Fruit fly (Drosophila melanogaster) whole organism, prepupa: ENCODE results near the gene uif.

Experiments used
- Blimp-1 ChIP-seq: fragments of 200-800 bp; sonication (Bioruptor generic); optimal IDR thresholded peaks from 3 replicates; lab custom pipeline; 2017; ENCODE audit warnings: missing biosample characterization, missing genetic modification characterization, mild to moderate bottlenecking, moderate library complexity, missing genetic modification reagents
- CG10669 ChIP-seq: fragments of 200-800 bp; sonication (Bioruptor generic); optimal IDR thresholded peaks from 3 replicates; lab custom pipeline; 2018; ENCODE audit warnings: missing biosample characterization, mild to moderate bottlenecking, missing genetic modification characterization, moderate library complexity
- CG11902 ChIP-seq: fragments of 200-800 bp; sonication (Bioruptor generic); optimal IDR thresholded peaks from 3 replicates; lab custom pipeline; 2016; ENCODE audit warnings: missing biosample characterization, missing genetic modification characterization
- CG1621 ChIP-seq: fragments of 200-800 bp; sonication (Bioruptor generic); optimal IDR thresholded peaks from 3 replicates; lab custom pipeline; 2018; ENCODE audit warnings: missing biosample characterization, mild to moderate bottlenecking, missing genetic modification characterization
- CG31627 ChIP-seq: fragments of 200-800 bp; sonication (Bioruptor generic); optimal IDR thresholded peaks from 3 replicates; lab custom pipeline; 2016; ENCODE audit warnings: missing biosample characterization, missing genetic modification characterization
- CG32006 ChIP-seq: fragments of 200-800 bp; sonication (Bioruptor generic); optimal IDR thresholded peaks from 3 replicates; lab custom pipeline; 2017; ENCODE audit warnings: missing biosample characterization, mild to moderate bottlenecking, missing genetic modification characterization
- CG34406 ChIP-seq: fragments of 200-800 bp; sonication (Bioruptor generic); optimal IDR thresholded peaks from 3 replicates; lab custom pipeline; 2016; ENCODE audit warnings: missing biosample characterization, missing genetic modification characterization
- CG4318 ChIP-seq: fragments of 200-800 bp; sonication (Bioruptor generic); optimal IDR thresholded peaks from 3 replicates; lab custom pipeline; 2017; ENCODE audit warnings: missing biosample characterization, mild to moderate bottlenecking, missing genetic modification characterization
- CG6276 ChIP-seq: fragments of 200-800 bp; sonication (Bioruptor generic); optimal IDR thresholded peaks from 2 replicates; lab custom pipeline; 2017; ENCODE audit warnings: missing biosample characterization, mild to moderate bottlenecking, missing genetic modification characterization
- CG6792 ChIP-seq: fragments of 200-800 bp; sonication (Bioruptor generic); optimal IDR thresholded peaks from 3 replicates; lab custom pipeline; 2016; ENCODE audit warnings: missing biosample characterization, missing genetic modification characterization
- CG8319 ChIP-seq: fragments of 200-800 bp; sonication (Bioruptor generic); optimal IDR thresholded peaks from 3 replicates; lab custom pipeline; 2016; ENCODE audit warnings: missing biosample characterization, missing genetic modification characterization
- CG9139 ChIP-seq: fragments of 200-800 bp; sonication (Bioruptor generic); optimal IDR thresholded peaks from 3 replicates; lab custom pipeline; 2017; ENCODE audit warnings: missing biosample characterization, mild to moderate bottlenecking, missing genetic modification characterization
- Eip93F ChIP-seq: fragments of 200-800 bp; sonication (Bioruptor generic); optimal IDR thresholded peaks from 2 replicates; lab custom pipeline; 2016; ENCODE audit warnings: missing biosample characterization, mild to moderate bottlenecking, missing genetic modification characterization
- Ets21C ChIP-seq: fragments of 200-800 bp; sonication (Bioruptor generic); optimal IDR thresholded peaks from 3 replicates; lab custom pipeline; 2016; ENCODE audit warnings: missing biosample characterization, missing genetic modification characterization
- Ets96B ChIP-seq: fragments of 200-800 bp; optimal IDR thresholded peaks from 2 replicates; lab custom pipeline; 2019; ENCODE audit warnings: missing biosample characterization, mild to moderate bottlenecking, missing genetic modification characterization, moderate library complexity
- Gug ChIP-seq: fragments of 200-800 bp; sonication (Bioruptor generic); IDR thresholded peaks from 2 replicates; pipeline ENCODE4 v1.3.6; 2022; ENCODE audit warnings: missing biosample characterization, missing genetic modification characterization
- Hr38 ChIP-seq: sonication (Bioruptor generic); optimal IDR thresholded peaks from 2 replicates; lab custom pipeline; 2016; ENCODE audit warnings: missing biosample characterization, missing genetic modification characterization
- Hr39 ChIP-seq: fragments of 200-800 bp; sonication (Bioruptor generic); optimal IDR thresholded peaks from 2 replicates; lab custom pipeline; 2016; ENCODE audit warnings: missing biosample characterization, missing genetic modification characterization
- Lpt ChIP-seq: fragments of 200-800 bp; sonication (Bioruptor generic); optimal IDR thresholded peaks from 3 replicates; lab custom pipeline; 2016; ENCODE audit warnings: missing biosample characterization, missing genetic modification characterization
- OdsH ChIP-seq: fragments of 200-800 bp; sonication (Bioruptor generic); optimal IDR thresholded peaks from 3 replicates; lab custom pipeline; 2016; ENCODE audit warnings: missing biosample characterization, missing genetic modification characterization
- Sox102F ChIP-seq: fragments of 200-800 bp; sonication (Bioruptor generic); optimal IDR thresholded peaks from 2 replicates; lab custom pipeline; 2016; ENCODE audit warnings: missing biosample characterization, mild to moderate bottlenecking, missing genetic modification characterization
- Sox14 ChIP-seq: fragments of 200-800 bp; sonication (Bioruptor generic); optimal IDR thresholded peaks from 3 replicates; lab custom pipeline; 2016; ENCODE audit warnings: missing biosample characterization, missing genetic modification characterization
- Sox15 ChIP-seq: fragments of 200-800 bp; sonication (Bioruptor generic); optimal IDR thresholded peaks from 3 replicates; lab custom pipeline; 2016; ENCODE audit warnings: missing biosample characterization, missing genetic modification characterization
- eg ChIP-seq: fragments of 200-800 bp; sonication (Bioruptor generic); IDR thresholded peaks from 3 replicates; pipeline ENCODE4 v1.3.6; 2022; ENCODE audit warnings: missing biosample characterization, missing genetic modification characterization
- fd59A ChIP-seq: fragments of 200-800 bp; sonication (Bioruptor generic); optimal IDR thresholded peaks from 2 replicates; lab custom pipeline; 2017; ENCODE audit warnings: missing biosample characterization, mild to moderate bottlenecking, missing genetic modification characterization, missing genetic modification reagents
- lz ChIP-seq: fragments of 200-800 bp; sonication (Bioruptor generic); optimal IDR thresholded peaks from 3 replicates; lab custom pipeline; 2016; ENCODE audit warnings: missing biosample characterization, missing genetic modification characterization
- salr ChIP-seq, 2 experiments: fragments of 200-800 bp; sonication (Bioruptor generic); optimal IDR thresholded peaks; 3 replicates each; lab custom pipeline; 2016 to 2018; ENCODE audit warnings: missing biosample characterization in 2 of 2, missing genetic modification characterization in 2 of 2, mild to moderate bottlenecking in 1 of 2
- spab ChIP-seq: fragments of 200-800 bp; sonication (Bioruptor generic); optimal IDR thresholded peaks from 2 replicates; lab custom pipeline; 2017; ENCODE audit warnings: missing biosample characterization, mild to moderate bottlenecking, missing genetic modification characterization, missing genetic modification reagents
- ss ChIP-seq, 2 experiments: fragments of 200-800 bp; sonication (Bioruptor generic); optimal IDR thresholded peaks; 2 replicates in 1 of 2; 3 replicates in 1 of 2; lab custom pipeline; 2017 to 2018; ENCODE audit warnings: mild to moderate bottlenecking in 2 of 2, missing biosample characterization in 2 of 2, missing genetic modification characterization in 2 of 2, moderate library complexity in 1 of 2
- topi ChIP-seq: fragments of 200-800 bp; sonication (Bioruptor generic); optimal IDR thresholded peaks from 3 replicates; lab custom pipeline; 2016; ENCODE audit warnings: missing biosample characterization, missing genetic modification characterization
- vri ChIP-seq: fragments of 200-800 bp; sonication (Bioruptor generic); optimal IDR thresholded peaks from 3 replicates; lab custom pipeline; 2016; ENCODE audit warnings: missing biosample characterization, mild to moderate bottlenecking, missing genetic modification characterization

uif gene

dm6 chr2L:6941731-6942130, 68.4 kb downstream of the uif start:
- no peak for TF ChIP-seq Sox15 (GFP tag; lab: Kevin White, UChicago)
- no peak for TF ChIP-seq Lpt (GFP tag; lab: Kevin White, UChicago)
- TF ChIP-seq CG4318 (GFP tag; lab: Kevin White, UChicago): no peak
- TF ChIP-seq Eip93F: no peak
- no peak for TF ChIP-seq Sox14 (GFP tag; lab: Kevin White, UChicago)
- TF ChIP-seq fd59A (GFP tag; lab: Kevin White, UChicago): no peak
- TF ChIP-seq salr (GFP tag; optimal IDR thresholded peaks at IDR 0.05; lab: Kevin White, UChicago): no peak
- no peak for TF ChIP-seq Hr38 (GFP tag; lab: Kevin White, UChicago)
- TF ChIP-seq CG31627 (GFP tag; lab: Kevin White, UChicago): no peak
- no peak for TF ChIP-seq topi
- TF ChIP-seq Ets96B (tag; lab: Kevin White, UChicago): no peak
- no peak for TF ChIP-seq OdsH

- TF ChIP-seq CG11902 (GFP tag; lab: Kevin White, UChicago) (no peak), Sox14 (GFP tag; lab: Kevin White, UChicago) (no peak), Blimp-1 (GFP tag; lab: Kevin White, UChicago) (no peak), CG8319 (GFP tag; lab: Kevin White, UChicago) (no peak), vri (GFP tag; lab: Kevin White, UChicago) (no peak), CG6792 (GFP tag; lab: Kevin White, UChicago) (no peak), CG6276 (no peak), Ets21C (GFP tag; lab: Kevin White, UChicago) (no peak)
These were observed 70.5 kb downstream of the uif start for dm6 chr2L:6939698-6940097.

dm6 chr2L:6931821-6932220, 78.3 kb downstream of the uif start, which contains the start of gene CG43232:
Gene CG43232, plus strand, starts transcription at chr2L:6932121.
- no peak for TF ChIP-seq OdsH
- no peak for TF ChIP-seq CG9139
- TF ChIP-seq CG10669: no peak
- TF ChIP-seq CG1621 (tag; lab: Kevin White, UChicago): no peak
- TF ChIP-seq CG8319 (GFP tag; lab: Kevin White, UChicago): no peak
- no peak for TF ChIP-seq CG34406 (GFP tag; lab: Kevin White, UChicago)
- TF ChIP-seq CG32006 (GFP tag; lab: Kevin White, UChicago): no peak
- no peak for TF ChIP-seq Hr39 (GFP tag; lab: Kevin White, UChicago)
- no peak for TF ChIP-seq eg
- no peak for TF ChIP-seq Gug (GFP tag; lab: Robert Waterston, UW)
- TF ChIP-seq spab (GFP tag; lab: Kevin White, UChicago): no peak
- no peak for TF ChIP-seq lz (GFP tag; lab: Kevin White, UChicago)
- no peak for TF ChIP-seq Sox102F (GFP tag; lab: Kevin White, UChicago)
- no peak for TF ChIP-seq ss (GFP tag; optimal IDR thresholded peaks at IDR 0.05; lab: Kevin White, UChicago)
- TF ChIP-seq, all 60 proteins: peak for 0

- no peak for TF ChIP-seq Gug (GFP tag; lab: Robert Waterston, UW)
These were observed 85.0 kb downstream of the uif start for dm6 chr2L:6925114-6925513.
